Worm (Caenorhabditis elegans) whole organism, L4 larva: ENCODE results near the gene skr-17.

ENCODE experiments used
- F26F4.8 ChIP-seq: fragments of 200-800 bp; sonication (Bioruptor generic); conservative IDR thresholded peaks from 2 replicates; pipeline ENCODE4 v1.3.6; 2022; ENCODE audit warnings: missing genetic modification characterization, missing compliant biosample characterization
- F44E2.7 ChIP-seq: fragments of 200-800 bp; sonication (Bioruptor generic); IDR thresholded peaks from 2 replicates; pipeline ENCODE4 v2.1.2; 2022; ENCODE audit warnings: missing genetic modification characterization, missing compliant biosample characterization
- T26A8.4 ChIP-seq: fragments of 200-800 bp; sonication (Bioruptor generic); IDR thresholded peaks from 2 replicates; pipeline ENCODE4 v1.3.6; 2022; ENCODE audit warnings: missing genetic modification characterization, missing compliant biosample characterization
- Y105C5A.15 ChIP-seq: fragments of 200-800 bp; sonication (Bioruptor generic); IDR thresholded peaks from 2 replicates; pipeline ENCODE4 v1.3.6; 2022; ENCODE audit warnings: missing genetic modification characterization, missing compliant biosample characterization
- Y48G9A.11 ChIP-seq: fragments of 200-800 bp; sonication (Bioruptor generic); IDR thresholded peaks from 2 replicates; pipeline ENCODE4 v1.3.6; 2022; ENCODE audit warnings: missing genetic modification reagents, missing genetic modification characterization, missing compliant biosample characterization
- ZK546.5 ChIP-seq, 2 experiments: sonication (generic microtip); optimal IDR thresholded peaks; 2 replicates each; lab custom pipeline; 2017; ENCODE audit warnings: missing biosample characterization in 2 of 2, missing genetic modification characterization in 2 of 2
- aha-1 ChIP-seq: fragments of 150-350 bp; peaks from one replicate; lab custom pipeline; 2014; ENCODE audit warnings: missing biosample characterization, missing genetic modification characterization
- arid-1 ChIP-seq: fragments of 200-800 bp; sonication (Bioruptor generic); conservative IDR thresholded peaks from 2 replicates; pipeline ENCODE4 v1.3.6; 2022; ENCODE audit warnings: missing genetic modification reagents, missing genetic modification characterization, missing compliant biosample characterization
- ceh-44 ChIP-seq: fragments of 200-800 bp; sonication (Bioruptor generic); IDR thresholded peaks from 2 replicates; pipeline ENCODE4 v1.3.6; 2022; ENCODE audit warnings: missing genetic modification reagents, missing genetic modification characterization, missing compliant biosample characterization
- ceh-62 ChIP-seq: sonication (generic microtip); optimal IDR thresholded peaks from 2 replicates; lab custom pipeline; 2017; ENCODE audit warnings: missing biosample characterization, missing genetic modification characterization
- ctbp-1 ChIP-seq: fragments of 200-800 bp; sonication (Bioruptor generic); IDR thresholded peaks from 2 replicates; pipeline ENCODE4 v1.3.6; 2022; ENCODE audit warnings: missing genetic modification reagents, missing genetic modification characterization, missing compliant biosample characterization
- daf-12 ChIP-seq: fragments of 150-350 bp; optimal IDR thresholded peaks from 2 replicates; lab custom pipeline; 2014; ENCODE audit warnings: missing biosample characterization, missing genetic modification reagents, missing genetic modification characterization
- daf-16 ChIP-seq, 3 experiments: sonication (generic microtip); optimal IDR thresholded peaks; 2 replicates each; lab custom pipeline; 2016 to 2017; ENCODE audit warnings: missing genetic modification characterization in 3 of 3, missing genetic modification reagents in 3 of 3, mild to moderate bottlenecking in 2 of 3, missing compliant biosample characterization in 2 of 3, missing biosample characterization in 1 of 3, moderate library complexity in 1 of 3
- daf-19 ChIP-seq: fragments of 200-800 bp; sonication (Bioruptor generic); conservative IDR thresholded peaks from 2 replicates; pipeline ENCODE4 v1.3.6; 2022; ENCODE audit warnings: missing genetic modification characterization, missing compliant biosample characterization
- daf-8 ChIP-seq: fragments of 200-800 bp; sonication (Bioruptor generic); IDR thresholded peaks from 2 replicates; pipeline ENCODE4 v1.3.6; 2022; ENCODE audit warnings: missing genetic modification characterization, missing compliant biosample characterization
- dmd-6 ChIP-seq: fragments of 200-800 bp; sonication (Bioruptor generic); IDR thresholded peaks from 2 replicates; pipeline ENCODE4 v1.3.6; 2022; ENCODE audit warnings: missing genetic modification reagents, missing genetic modification characterization, missing compliant biosample characterization
- dve-1 ChIP-seq: sonication (generic microtip); optimal IDR thresholded peaks from 2 replicates; lab custom pipeline; 2017; ENCODE audit warnings: antibody characterized with exemption, mild to moderate bottlenecking, missing genetic modification characterization, missing compliant biosample characterization; ENCODE audit not compliant: insufficient read depth
- fkh-10 ChIP-seq: fragments of 150-350 bp; optimal IDR thresholded peaks from 2 replicates; lab custom pipeline; 2014; ENCODE audit warnings: missing biosample characterization, missing genetic modification reagents, missing genetic modification characterization
- fos-1 ChIP-seq: fragments of 150-350 bp; optimal IDR thresholded peaks from 2 replicates; lab custom pipeline; 2014; ENCODE audit warnings: missing biosample characterization, missing genetic modification characterization
- hif-1 ChIP-seq, 2 experiments: sonication (generic microtip); optimal IDR thresholded peaks; 2 replicates each; lab custom pipeline; 2016 to 2017; ENCODE audit warnings: missing compliant biosample characterization in 2 of 2, missing genetic modification characterization in 2 of 2, missing genetic modification reagents in 2 of 2, missing genotype in 2 of 2, mild to moderate bottlenecking in 1 of 2
- hlh-11 ChIP-seq: fragments of 200-800 bp; sonication (Bioruptor generic); optimal IDR thresholded peaks from 2 replicates; lab custom pipeline; 2018; ENCODE audit warnings: mild to moderate bottlenecking, missing genetic modification characterization, missing compliant biosample characterization
- hmg-1.1 ChIP-seq: fragments of 200-800 bp; sonication (Bioruptor generic); IDR thresholded peaks from 2 replicates; pipeline ENCODE4 v1.3.6; 2022; ENCODE audit warnings: missing genetic modification reagents, missing genetic modification characterization, missing compliant biosample characterization
- lin-1 ChIP-seq: fragments of 200-800 bp; sonication (Bioruptor generic); IDR thresholded peaks from 2 replicates; pipeline ENCODE4 v1.3.6; 2022; ENCODE audit warnings: missing genetic modification reagents, missing genetic modification characterization, missing compliant biosample characterization
- lin-38 ChIP-seq: fragments of 200-800 bp; sonication (Bioruptor generic); IDR thresholded peaks from 2 replicates; pipeline ENCODE4 v1.3.6; 2022; ENCODE audit warnings: missing genetic modification reagents, missing genetic modification characterization, missing compliant biosample characterization
- mdt-29 ChIP-seq: fragments of 200-800 bp; sonication (Bioruptor generic); IDR thresholded peaks from 2 replicates; pipeline ENCODE4 v1.3.6; 2022; ENCODE audit warnings: missing genetic modification reagents, missing genetic modification characterization, missing compliant biosample characterization
- mxl-2 ChIP-seq: fragments of 200-800 bp; sonication (Bioruptor generic); conservative IDR thresholded peaks from 2 replicates; pipeline ENCODE4 v1.3.6; 2022; ENCODE audit warnings: missing genetic modification reagents, missing genetic modification characterization, missing compliant biosample characterization
- nhr-102 ChIP-seq: sonication (generic microtip); optimal IDR thresholded peaks from 2 replicates; lab custom pipeline; 2016; ENCODE audit warnings: mild to moderate bottlenecking, missing genetic modification characterization, moderate library complexity, missing compliant biosample characterization
- nhr-111 ChIP-seq: fragments of 200-800 bp; sonication (Bioruptor generic); optimal IDR thresholded peaks from 2 replicates; lab custom pipeline; 2018; ENCODE audit warnings: mild to moderate bottlenecking, missing genetic modification characterization, missing compliant biosample characterization
- nhr-25 ChIP-seq: sonication (generic microtip); optimal IDR thresholded peaks from 2 replicates; lab custom pipeline; 2017; ENCODE audit warnings: missing genetic modification characterization, mild to moderate bottlenecking, missing compliant biosample characterization, antibody characterized with exemption, moderate library complexity, borderline replicate concordance; ENCODE audit not compliant: insufficient read depth
- nhr-28 ChIP-seq: fragments of 150-350 bp; optimal IDR thresholded peaks from 2 replicates; lab custom pipeline; 2014; ENCODE audit warnings: missing biosample characterization, missing genetic modification characterization
- nhr-41 ChIP-seq: fragments of 200-800 bp; sonication (Bioruptor generic); IDR thresholded peaks from 2 replicates; pipeline ENCODE4 v1.3.6; 2022; ENCODE audit warnings: missing genetic modification reagents, missing genetic modification characterization, missing compliant biosample characterization
- nhr-42 ChIP-seq: fragments of 200-800 bp; sonication (Bioruptor generic); IDR thresholded peaks from 2 replicates; pipeline ENCODE4 v1.3.6; 2022; ENCODE audit warnings: missing genetic modification characterization, missing compliant biosample characterization
- nhr-48 ChIP-seq: sonication (generic microtip); optimal IDR thresholded peaks from 2 replicates; lab custom pipeline; 2016; ENCODE audit warnings: mild to moderate bottlenecking, missing genetic modification characterization, missing compliant biosample characterization
- nhr-77 ChIP-seq: fragments of 150-350 bp; optimal IDR thresholded peaks from 2 replicates; lab custom pipeline; 2014; ENCODE audit warnings: missing biosample characterization, missing genetic modification characterization
- pha-4 ChIP-seq, 2 experiments: fragments of 150-350 bp in 1 of 2; fragments of 200-800 bp in 1 of 2; sonication (Bioruptor generic) in 1 of 2; IDR thresholded peaks in 1 of 2; optimal IDR thresholded peaks in 1 of 2; 2 replicates each; pipeline versions ENCODE4 v1.3.6 to Lab custom; 2014 to 2022; ENCODE audit warnings: missing genetic modification characterization in 2 of 2, missing genetic modification reagents in 2 of 2, missing biosample characterization in 1 of 2, missing compliant biosample characterization in 1 of 2
- php-3 ChIP-seq: fragments of 200-800 bp; sonication (Bioruptor generic); IDR thresholded peaks from 2 replicates; pipeline ENCODE4 v1.3.6; 2022; ENCODE audit warnings: missing genetic modification reagents, missing genetic modification characterization, missing compliant biosample characterization
- pqm-1 ChIP-seq: sonication (generic microtip); optimal IDR thresholded peaks from 2 replicates; lab custom pipeline; 2017; ENCODE audit warnings: missing biosample characterization, missing genetic modification characterization
- sdz-12 ChIP-seq: fragments of 200-800 bp; sonication (Bioruptor generic); optimal IDR thresholded peaks from 2 replicates; lab custom pipeline; 2018; ENCODE audit warnings: mild to moderate bottlenecking, missing genetic modification characterization, missing compliant biosample characterization
- snpc-4 ChIP-seq: fragments of 150-350 bp; optimal IDR thresholded peaks from 2 replicates; lab custom pipeline; 2014; ENCODE audit warnings: missing biosample characterization, missing genetic modification characterization
- spr-1 ChIP-seq: sonication (generic microtip); optimal IDR thresholded peaks from 2 replicates; lab custom pipeline; 2016; ENCODE audit warnings: mild to moderate bottlenecking, missing genetic modification characterization, missing compliant biosample characterization
- unc-62 ChIP-seq, 3 experiments: fragments of 150-350 bp in 1 of 3; sonication (generic microtip); optimal IDR thresholded peaks in 2 of 3; peaks in 1 of 3; 1 replicate in 1 of 3; 2 replicates in 2 of 3; lab custom pipeline; 2014 to 2017; ENCODE audit warnings: missing biosample characterization in 3 of 3, missing genetic modification characterization in 3 of 3, missing genetic modification reagents in 3 of 3, missing genotype in 1 of 3
- zip-11 ChIP-seq: fragments of 200-800 bp; sonication (Bioruptor generic); IDR thresholded peaks from 2 replicates; pipeline ENCODE4 v1.3.6; 2022; ENCODE audit warnings: missing genetic modification characterization, missing compliant biosample characterization

The skr-17 gene

ce11 chrII:7814915-7815314 lies 31.6 kb downstream of the skr-17 start (continued):
- TF ChIP-seq nhr-102 (tag; lab: Kevin White, UChicago) (peak; percentile 29), nhr-111 (GFP tag; lab: Kevin White, UChicago) (no peak), hmg-1.1 (no peak), nhr-77 (tag; lab: Kevin White, UChicago) (peak; percentile 40), Y105C5A.15 (GFP tag; lab: Robert Waterston, UW) (no peak), unc-62 (GFP tag; optimal IDR thresholded peaks at IDR 0.05 in 1 of 2; lab: Kevin White, UChicago) (peak; percentile 8 to 73), unc-62 (tag; optimal IDR thresholded peaks at IDR 0.05; lab: Kevin White, UChicago) (no peak), arid-1 (GFP tag; lab: Robert Waterston, UW) (no peak), dmd-6 (GFP tag; lab: Robert Waterston, UW) (no peak; the same call in none of the 2 replicates), snpc-4 (tag; lab: Kevin White, UChicago) (no peak), T26A8.4 (GFP tag; lab: Robert Waterston, UW) (no peak), nhr-25 (tag; lab: Kevin White, UChicago) (no peak), aha-1 (tag; lab: Kevin White, UChicago) (peak; percentile 57), daf-12 (no peak), ceh-44 (GFP tag; lab: Robert Waterston, UW) (no peak), pqm-1 (tag; lab: Kevin White, UChicago) (peak; percentile 89), hif-1 (tag; optimal IDR thresholded peaks at IDR 0.05; lab: Kevin White, UChicago) (no peak), daf-19 (GFP tag; lab: Robert Waterston, UW) (no peak), dve-1 (tag; lab: Kevin White, UChicago) (peak; percentile 93), lin-1 (GFP tag; lab: Robert Waterston, UW) (no peak), daf-8 (GFP tag; lab: Robert Waterston, UW) (no peak), spr-1 (tag; lab: Kevin White, UChicago) (no peak), fkh-10 (no peak), mdt-29 (GFP tag; lab: Robert Waterston, UW) (no peak), ZK546.5 (tag; optimal IDR thresholded peaks at IDR 0.05; lab: Kevin White, UChicago) (no peak), Y48G9A.11 (GFP tag; lab: Robert Waterston, UW) (no peak), zip-11 (no peak), pha-4 (GFP tag; IDR thresholded peaks at IDR 0.05; lab: Robert Waterston, UW) (no peak), pha-4 (tag; optimal IDR thresholded peaks at IDR 0.05; lab: Kevin White, UChicago) (no peak), nhr-48 (peak; percentile 34), fos-1 (tag; lab: Kevin White, UChicago) (no peak), daf-16 (GFP tag; optimal IDR thresholded peaks at IDR 0.05; lab: Kevin White, UChicago) (no peak), daf-16 (tag; optimal IDR thresholded peaks at IDR 0.05; lab: Kevin White, UChicago) (peak; percentile 90), ceh-62 (tag; lab: Kevin White, UChicago) (no peak), hlh-11 (tag; lab: Kevin White, UChicago) (peak; percentile 86), sdz-12 (GFP tag; lab: Kevin White, UChicago) (no peak), ctbp-1 (GFP tag; lab: Robert Waterston, UW) (no peak), nhr-42 (no peak), mxl-2 (no peak), F26F4.8 (GFP tag; lab: Robert Waterston, UW) (no peak)
- TF ChIP-seq, all 104 proteins: peak for 14

- TF ChIP-seq pha-4 (GFP tag; IDR thresholded peaks at IDR 0.05; lab: Robert Waterston, UW), result no peak
- no peak for TF ChIP-seq pha-4 (tag; optimal IDR thresholded peaks at IDR 0.05; lab: Kevin White, UChicago)
- TF ChIP-seq F44E2.7 (GFP tag; lab: Robert Waterston, UW), result no peak
- TF ChIP-seq nhr-28 (tag; lab: Kevin White, UChicago), result no peak
- TF ChIP-seq php-3, result no peak
- TF ChIP-seq lin-38 (GFP tag; lab: Robert Waterston, UW), result no peak
- TF ChIP-seq daf-16 (GFP tag; optimal IDR thresholded peaks at IDR 0.05; lab: Kevin White, UChicago), result no peak
- TF ChIP-seq daf-16 (tag; optimal IDR thresholded peaks at IDR 0.05; lab: Kevin White, UChicago), result no peak
- TF ChIP-seq dve-1 (tag; lab: Kevin White, UChicago), result no peak
- TF ChIP-seq ctbp-1 (GFP tag; lab: Robert Waterston, UW), result no peak
- TF ChIP-seq T26A8.4 (GFP tag; lab: Robert Waterston, UW), result no peak
- TF ChIP-seq nhr-41 (GFP tag; lab: Robert Waterston, UW), result no peak
Measured at ce11 chrII:7815406-7815805, 32.1 kb downstream of the skr-17 start.
